Worm (Caenorhabditis elegans): Measurements from ENCODE around the gene C44F1.1.

C44F1.1 gene

ce11 chrIII:3765460-3765859 lies at the start of gene C44F1.1:
C44F1.1 (minus strand) TSS chrIII:3765560.
- TF ChIP-seq zip-8 (tag; optimal IDR thresholded peaks at IDR 0.05) (peak; percentile 34), ham-2 (GFP tag; optimal IDR thresholded peaks at IDR 0.05) (no peak), ztf-11 (tag; optimal IDR thresholded peaks at IDR 0.05) (no peak)

- TF ChIP-seq drap-1 (GFP tag; optimal IDR thresholded peaks at IDR 0.05) (no peak), ces-1 (GFP tag; optimal IDR thresholded peaks at IDR 0.05) (no peak), nhr-12 (tag; optimal IDR thresholded peaks at IDR 0.05) (no peak)
Observed at ce11 chrIII:3814421-3814820, 49.1 kb upstream of the C44F1.1 start.

- TF ChIP-seq unc-62 (GFP tag; optimal IDR thresholded peaks at IDR 0.05) = no peak
Observed at ce11 chrIII:3812369-3812993, 47.1 kb upstream of the C44F1.1 start.

- TF ChIP-seq cnd-1 (tag; optimal IDR thresholded peaks at IDR 0.05) (no peak), zip-8 (tag; optimal IDR thresholded peaks at IDR 0.05) (no peak), flh-1 (GFP tag; optimal IDR thresholded peaks at IDR 0.05) (no peak), hlh-1 (tag; optimal IDR thresholded peaks at IDR 0.05) (no peak), sptf-1 (tag; optimal IDR thresholded peaks at IDR 0.05) (no peak), mep-1 (tag; optimal IDR thresholded peaks at IDR 0.05) (no peak)
Observed at ce11 chrIII:3811375-3811924, 46.1 kb upstream of the C44F1.1 start.

ce11 chrIII:3809008-3809407 lies 43.6 kb upstream of the C44F1.1 start, which contains the start of gene toh-1:
toh-1 (minus strand) TSS chrIII:3809030.
- TF ChIP-seq ceh-43 (GFP tag; optimal IDR thresholded peaks at IDR 0.05) = no peak
- no peak for TF ChIP-seq elt-1 (tag; optimal IDR thresholded peaks at IDR 0.05; ENCODE audit: borderline replicate concordance, insufficient read depth)
- no peak for TF ChIP-seq cnd-1 (tag; optimal IDR thresholded peaks at IDR 0.05)
- TF ChIP-seq mab-5 (tag; optimal IDR thresholded peaks at IDR 0.05) = no peak
- no peak for TF ChIP-seq drap-1 (GFP tag; optimal IDR thresholded peaks at IDR 0.05)
- no peak for TF ChIP-seq pha-4 (tag; optimal IDR thresholded peaks at IDR 0.05)
- no peak for TF ChIP-seq zip-8 (tag; optimal IDR thresholded peaks at IDR 0.05)
- no peak for TF ChIP-seq unc-62 (GFP tag; optimal IDR thresholded peaks at IDR 0.05)
- TF ChIP-seq sem-2 (GFP tag; optimal IDR thresholded peaks at IDR 0.05) = no peak
- TF ChIP-seq ceh-39 (tag; optimal IDR thresholded peaks at IDR 0.05) = no peak
- no peak for TF ChIP-seq elt-3 (tag; optimal IDR thresholded peaks at IDR 0.05)
- TF ChIP-seq unc-120 (tag; optimal IDR thresholded peaks at IDR 0.05; ENCODE audit: poor library complexity, severe bottlenecking) = no peak
- no peak for TF ChIP-seq sptf-1 (tag; optimal IDR thresholded peaks at IDR 0.05)
- no peak for TF ChIP-seq ztf-11 (tag; optimal IDR thresholded peaks at IDR 0.05)
- no peak for TF ChIP-seq bed-3 (GFP tag; optimal IDR thresholded peaks at IDR 0.05)

- TF ChIP-seq tbx-8 (GFP tag; optimal IDR thresholded peaks at IDR 0.05) = no peak
- peak; percentile 60 for TF ChIP-seq blmp-1 (tag; optimal IDR thresholded peaks at IDR 0.05)
- TF ChIP-seq lin-13 (tag; optimal IDR thresholded peaks at IDR 0.05) = no peak
- TF ChIP-seq unc-39 (tag; optimal IDR thresholded peaks at IDR 0.05) = no peak
Observed at ce11 chrIII:3807590-3807989, 42.2 kb upstream of the C44F1.1 start.

- TF ChIP-seq cnd-1 (tag; optimal IDR thresholded peaks at IDR 0.05) (no peak), unc-120 (tag; optimal IDR thresholded peaks at IDR 0.05; ENCODE audit: poor library complexity, severe bottlenecking) (no peak), ztf-11 (tag; optimal IDR thresholded peaks at IDR 0.05) (no peak), zip-8 (tag; optimal IDR thresholded peaks at IDR 0.05) (no peak), hlh-1 (tag; optimal IDR thresholded peaks at IDR 0.05) (no peak), snpc-4 (tag; optimal IDR thresholded peaks at IDR 0.05) (no peak), elt-3 (tag; optimal IDR thresholded peaks at IDR 0.05) (no peak), lin-13 (tag; optimal IDR thresholded peaks at IDR 0.05) (no peak), blmp-1 (tag; optimal IDR thresholded peaks at IDR 0.05) (no peak), bed-3 (GFP tag; optimal IDR thresholded peaks at IDR 0.05) (no peak), ceh-39 (tag; optimal IDR thresholded peaks at IDR 0.05) (no peak)
Observed at ce11 chrIII:3806883-3807282, 41.5 kb upstream of the C44F1.1 start.

All from whole organism, mixed stage, embryonic.